Worm (Caenorhabditis elegans) whole organism, midembryonic: Measurements from ENCODE around the gene R12B2.13.
A peak's percentile ranks its signal among the peaks of the same experiment; 100 is the strongest.

ENCODE experiments used
- T22C8.4 ChIP-seq: fragments of 200-800 bp; sonication (Bioruptor generic); IDR thresholded peaks from 2 replicates; pipeline ENCODE4 v1.3.6; 2022; ENCODE audit warnings: missing genetic modification characterization, missing compliant biosample characterization
- cog-1 ChIP-seq: sonication (generic microtip); optimal IDR thresholded peaks from 2 replicates; lab custom pipeline; 2016; ENCODE audit warnings: missing genetic modification characterization, missing compliant biosample characterization
- flt-1 ChIP-seq: fragments of 200-800 bp; sonication (Bioruptor generic); IDR thresholded peaks from 2 replicates; pipeline ENCODE4 v1.3.6; 2022; ENCODE audit warnings: missing genetic modification characterization, missing compliant biosample characterization
- ref-1 ChIP-seq: fragments of 200-800 bp; sonication (Bioruptor generic); conservative IDR thresholded peaks from 2 replicates; pipeline ENCODE4 v1.3.6; 2022; ENCODE audit warnings: missing genetic modification reagents, missing genetic modification characterization, missing compliant biosample characterization
- tab-1 ChIP-seq: fragments of 200-800 bp; sonication (Bioruptor generic); IDR thresholded peaks from 2 replicates; pipeline ENCODE4 v1.3.6; 2022; ENCODE audit warnings: missing genetic modification characterization, missing compliant biosample characterization
- ztf-23 ChIP-seq: fragments of 200-800 bp; sonication (Bioruptor generic); IDR thresholded peaks from 2 replicates; pipeline ENCODE4 v1.3.6; 2022; ENCODE audit warnings: missing genetic modification reagents, missing genetic modification characterization, missing compliant biosample characterization

DNA sequence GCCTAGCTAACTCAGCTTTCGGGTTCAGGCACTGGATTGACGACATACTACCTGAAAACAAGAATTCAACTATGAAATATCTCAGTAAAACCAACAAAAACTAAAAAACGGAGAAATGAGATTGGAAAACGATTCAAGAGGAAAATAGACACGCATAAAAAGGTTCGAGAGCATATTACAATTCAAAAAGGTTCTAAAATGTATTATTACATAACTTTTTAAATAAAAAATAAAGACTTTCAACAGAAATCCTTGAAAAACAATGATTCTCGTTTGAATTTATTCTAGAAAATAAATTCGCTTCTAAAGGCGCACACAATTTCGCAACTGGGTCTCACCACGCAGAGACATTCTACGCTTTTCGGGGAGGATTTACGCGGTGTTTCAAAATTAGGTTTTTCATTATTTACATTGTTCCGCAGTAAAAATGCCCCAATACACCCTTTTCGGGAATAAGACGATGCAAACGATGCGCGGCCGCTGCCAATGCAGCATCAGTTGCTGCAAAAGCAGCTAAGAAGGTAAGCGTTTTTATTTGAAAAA is 22.4 kb upstream of the R12B2.13 start, which contains the start of the genes cct-6 and alh-9:
- no peak for TF ChIP-seq T22C8.4 (GFP tag; lab: Robert Waterston, UW)
- TF ChIP-seq ztf-23 (GFP tag; lab: Robert Waterston, UW) = no peak
- TF ChIP-seq flt-1 = no peak
- peak; percentile 72 for TF ChIP-seq cog-1
- no peak for TF ChIP-seq tab-1 (GFP tag; lab: Robert Waterston, UW)
- no peak for TF ChIP-seq ref-1 (GFP tag; lab: Robert Waterston, UW)
